Worm (Caenorhabditis elegans): ENCODE results near the gene mct-3.

Gene mct-3

DNA sequence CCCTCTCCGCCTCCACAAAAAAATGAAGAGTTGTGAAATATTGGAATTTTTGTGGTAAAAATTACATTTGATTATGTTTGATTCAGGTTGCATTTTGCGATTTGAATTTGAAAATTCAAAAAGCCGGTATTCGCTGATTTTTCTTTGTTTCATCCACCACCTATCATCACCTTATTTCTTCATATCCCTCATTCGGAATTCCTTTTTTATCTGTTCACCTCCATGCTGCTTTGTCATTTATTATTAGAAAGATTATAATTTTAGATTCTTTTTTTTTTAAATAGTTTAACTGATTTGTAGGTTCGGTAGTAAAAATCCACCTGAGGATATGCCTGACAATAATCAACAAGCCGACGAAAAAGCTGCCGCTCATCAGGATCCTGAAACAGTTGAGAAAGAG is at the start of gene mct-3:
Gene mct-3 (plus strand): TSS at position 301 of the 400 bp plus-strand sequence.
- no peak for TF ChIP-seq ceh-83 (GFP tag; optimal IDR thresholded peaks at IDR 0.05)
- TF ChIP-seq nhr-2 (tag; optimal IDR thresholded peaks at IDR 0.05): no peak
- no peak for TF ChIP-seq nhr-237 (tag; optimal IDR thresholded peaks at IDR 0.05)
- no peak for TF ChIP-seq sem-2 (GFP tag; optimal IDR thresholded peaks at IDR 0.05)
- no peak for TF ChIP-seq ztf-11 (tag; optimal IDR thresholded peaks at IDR 0.05)
- TF ChIP-seq bed-3 (GFP tag; optimal IDR thresholded peaks at IDR 0.05): no peak
- TF ChIP-seq nhr-76 (tag; optimal IDR thresholded peaks at IDR 0.05): no peak
- TF ChIP-seq unc-62 (GFP tag; optimal IDR thresholded peaks at IDR 0.05): no peak
- TF ChIP-seq M03D4.4 (tag; optimal IDR thresholded peaks at IDR 0.05): no peak
- no peak for TF ChIP-seq ces-1 (GFP tag; optimal IDR thresholded peaks at IDR 0.05)
- TF ChIP-seq elt-3 (tag; optimal IDR thresholded peaks at IDR 0.05): no peak
- no peak for TF ChIP-seq cnd-1 (tag; optimal IDR thresholded peaks at IDR 0.05)

DNA sequence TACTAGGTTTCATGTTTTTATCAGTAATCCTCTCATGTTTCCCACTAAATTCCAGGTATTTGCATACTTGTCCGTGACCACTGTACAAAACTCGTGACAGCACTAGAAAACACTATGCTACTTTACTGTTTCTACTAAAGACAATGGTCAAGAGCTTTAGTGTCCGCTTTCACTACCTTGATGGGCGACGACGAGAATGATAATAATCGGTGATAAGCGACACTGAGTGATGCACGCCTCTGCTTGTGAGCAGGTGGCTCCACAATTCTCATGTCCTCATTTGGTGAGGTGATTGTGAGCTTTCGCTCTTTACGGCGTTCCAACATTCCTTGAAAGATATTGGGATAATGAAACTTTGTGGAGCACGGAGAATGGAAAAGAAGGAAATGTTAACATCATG is 49.5 kb upstream of the mct-3 start:
- no peak for TF ChIP-seq sem-2 (GFP tag; optimal IDR thresholded peaks at IDR 0.05)
- TF ChIP-seq sptf-1 (tag; optimal IDR thresholded peaks at IDR 0.05): no peak
- no peak for TF ChIP-seq pha-4 (tag; optimal IDR thresholded peaks at IDR 0.05)
- no peak for TF ChIP-seq hlh-1 (tag; optimal IDR thresholded peaks at IDR 0.05)
- no peak for TF ChIP-seq mab-5 (tag; optimal IDR thresholded peaks at IDR 0.05)
- TF ChIP-seq blmp-1 (tag; optimal IDR thresholded peaks at IDR 0.05): no peak
- no peak for TF ChIP-seq ces-1 (GFP tag; optimal IDR thresholded peaks at IDR 0.05)
- TF ChIP-seq M03D4.4 (tag; optimal IDR thresholded peaks at IDR 0.05): no peak
- TF ChIP-seq drap-1 (GFP tag; optimal IDR thresholded peaks at IDR 0.05): no peak
- no peak for TF ChIP-seq mls-2 (tag; optimal IDR thresholded peaks at IDR 0.05)
- no peak for TF ChIP-seq tbx-8 (GFP tag; optimal IDR thresholded peaks at IDR 0.05)
- TF ChIP-seq elt-3 (tag; optimal IDR thresholded peaks at IDR 0.05): no peak
- no peak for TF ChIP-seq nhr-2 (tag; optimal IDR thresholded peaks at IDR 0.05)
- TF ChIP-seq nhr-76 (tag; optimal IDR thresholded peaks at IDR 0.05): no peak
- no peak for TF ChIP-seq unc-62 (GFP tag; optimal IDR thresholded peaks at IDR 0.05)
- TF ChIP-seq ceh-39 (tag; optimal IDR thresholded peaks at IDR 0.05): no peak
- TF ChIP-seq cnd-1 (tag; optimal IDR thresholded peaks at IDR 0.05): no peak
- no peak for TF ChIP-seq lin-32 (GFP tag; optimal IDR thresholded peaks at IDR 0.05)

DNA sequence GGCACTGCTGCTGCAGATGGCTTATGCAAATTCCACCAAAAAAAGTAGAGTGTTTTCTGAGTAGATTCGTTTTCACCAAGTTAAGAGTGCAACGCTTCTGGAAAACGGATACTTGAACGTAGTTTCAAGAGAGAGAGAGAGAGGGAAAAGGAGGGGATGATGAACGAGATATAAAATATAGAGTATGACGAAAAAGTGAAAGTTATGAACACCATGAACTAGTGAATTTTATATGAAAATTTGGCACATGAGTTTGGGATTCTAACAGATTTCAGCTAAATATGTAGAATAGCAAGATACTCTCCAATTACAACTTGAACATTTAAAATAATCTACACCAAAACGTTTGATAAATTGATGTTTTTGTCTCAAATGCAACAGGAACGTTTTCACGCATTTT is 42.9 kb upstream of the mct-3 start, which contains the start of gene obr-3:
Gene obr-3 (minus strand): TSS at position 101 of the 400 bp plus-strand sequence.
- TF ChIP-seq nhr-76 (tag; optimal IDR thresholded peaks at IDR 0.05) (no peak), elt-1 (tag; optimal IDR thresholded peaks at IDR 0.05; ENCODE audit: borderline replicate concordance, insufficient read depth) (no peak), mep-1 (tag; optimal IDR thresholded peaks at IDR 0.05) (no peak), flh-1 (GFP tag; optimal IDR thresholded peaks at IDR 0.05) (no peak), unc-39 (tag; optimal IDR thresholded peaks at IDR 0.05) (no peak), lin-32 (GFP tag; optimal IDR thresholded peaks at IDR 0.05) (no peak), snpc-4 (tag; optimal IDR thresholded peaks at IDR 0.05) (no peak), blmp-1 (tag; optimal IDR thresholded peaks at IDR 0.05) (no peak), nhr-12 (tag; optimal IDR thresholded peaks at IDR 0.05) (no peak)

DNA sequence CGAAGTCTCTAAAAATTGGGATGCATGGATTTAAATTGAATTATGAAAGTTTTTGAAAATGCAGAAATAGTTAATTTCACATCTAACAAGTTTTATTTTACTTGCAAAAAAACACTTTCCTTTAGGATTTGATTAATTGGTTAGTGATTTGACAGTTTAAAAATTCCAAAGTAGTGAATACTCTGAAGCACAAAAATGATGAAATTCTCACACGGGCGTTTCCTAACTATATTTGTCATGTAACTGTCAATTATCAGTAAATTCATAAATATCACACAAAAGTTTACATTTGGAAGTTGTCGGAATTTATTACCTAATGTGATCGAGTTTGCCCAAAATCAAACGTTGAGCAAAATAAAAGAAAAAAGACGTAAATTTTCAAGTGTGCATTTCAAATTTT is 41.5 kb upstream of the mct-3 start:
- no peak for TF ChIP-seq nhr-12 (tag; optimal IDR thresholded peaks at IDR 0.05)
- no peak for TF ChIP-seq tbx-8 (GFP tag; optimal IDR thresholded peaks at IDR 0.05)
- TF ChIP-seq cnd-1 (tag; optimal IDR thresholded peaks at IDR 0.05): no peak
- no peak for TF ChIP-seq mab-5 (tag; optimal IDR thresholded peaks at IDR 0.05)
- TF ChIP-seq unc-62 (GFP tag; optimal IDR thresholded peaks at IDR 0.05): no peak
- TF ChIP-seq ceh-43 (GFP tag; optimal IDR thresholded peaks at IDR 0.05): no peak
- no peak for TF ChIP-seq bed-3 (GFP tag; optimal IDR thresholded peaks at IDR 0.05)
- TF ChIP-seq zip-8 (tag; optimal IDR thresholded peaks at IDR 0.05): no peak
- TF ChIP-seq nhr-2 (tag; optimal IDR thresholded peaks at IDR 0.05): no peak

DNA sequence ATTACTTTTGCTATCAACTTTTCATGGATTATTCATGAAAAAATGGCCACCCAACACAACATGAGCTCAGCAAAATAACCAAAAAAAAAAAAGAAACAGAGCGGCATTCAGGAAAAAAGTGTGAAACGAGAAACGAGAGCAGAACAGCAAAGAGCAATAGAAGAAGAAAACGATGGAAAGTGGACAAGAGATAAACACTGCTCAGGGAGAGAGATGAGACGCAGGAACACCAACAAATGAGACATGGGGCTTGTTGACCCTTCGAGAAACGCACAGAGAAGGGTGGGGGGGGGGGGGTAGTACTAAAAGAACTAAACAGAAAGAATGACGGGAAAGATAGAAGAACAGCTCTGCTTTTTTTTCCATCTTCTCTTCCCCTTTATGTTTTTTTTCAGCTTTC is 40.8 kb upstream of the mct-3 start:
- no peak for TF ChIP-seq tbx-8 (GFP tag; optimal IDR thresholded peaks at IDR 0.05)

DNA sequence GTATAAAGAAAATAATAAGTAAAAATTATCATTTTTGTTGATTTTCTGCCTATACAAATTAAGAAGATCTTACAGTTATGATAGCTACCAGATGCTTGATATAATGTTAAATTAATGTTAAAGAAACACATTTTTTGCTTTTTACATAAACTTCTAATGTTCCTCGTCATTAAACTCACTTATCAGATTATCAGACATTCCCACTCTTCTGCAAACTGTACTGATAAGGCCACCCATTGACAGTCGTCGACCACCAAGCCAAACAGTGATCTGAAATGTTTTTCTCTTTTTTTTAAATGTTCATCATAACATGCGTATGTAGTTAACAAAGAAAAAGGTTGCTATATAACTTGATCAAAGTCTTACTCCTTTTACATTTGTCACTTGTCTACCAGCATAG is 33.9 kb upstream of the mct-3 start:
- TF ChIP-seq nhr-12 (tag; optimal IDR thresholded peaks at IDR 0.05) (no peak), mab-5 (tag; optimal IDR thresholded peaks at IDR 0.05) (no peak), ceh-83 (GFP tag; optimal IDR thresholded peaks at IDR 0.05) (no peak), lin-13 (tag; optimal IDR thresholded peaks at IDR 0.05) (no peak), pha-4 (tag; optimal IDR thresholded peaks at IDR 0.05) (no peak), flh-1 (GFP tag; optimal IDR thresholded peaks at IDR 0.05) (no peak), sem-2 (GFP tag; optimal IDR thresholded peaks at IDR 0.05) (no peak), zip-8 (tag; optimal IDR thresholded peaks at IDR 0.05) (no peak), nhr-76 (tag; optimal IDR thresholded peaks at IDR 0.05) (no peak), cnd-1 (tag; optimal IDR thresholded peaks at IDR 0.05) (no peak), drap-1 (GFP tag; optimal IDR thresholded peaks at IDR 0.05) (no peak), nhr-2 (tag; optimal IDR thresholded peaks at IDR 0.05) (no peak), sptf-1 (tag; optimal IDR thresholded peaks at IDR 0.05) (no peak), nhr-237 (tag; optimal IDR thresholded peaks at IDR 0.05) (no peak), ham-2 (GFP tag; optimal IDR thresholded peaks at IDR 0.05) (no peak), elt-3 (tag; optimal IDR thresholded peaks at IDR 0.05) (no peak), tbx-8 (GFP tag; optimal IDR thresholded peaks at IDR 0.05) (no peak), blmp-1 (tag; optimal IDR thresholded peaks at IDR 0.05) (no peak), ceh-43 (GFP tag; optimal IDR thresholded peaks at IDR 0.05) (no peak), mls-2 (tag; optimal IDR thresholded peaks at IDR 0.05) (no peak)

Measured in whole organism, mixed stage, embryonic.